Fruit fly (Drosophila melanogaster): ENCODE results near the gene tadr.

The tadr gene

dm6 chr2L:21061591-21061990 is 13.6 kb upstream of the tadr start:
- TF ChIP-seq Gug (GFP tag; IDR thresholded peaks at IDR 0.05) (no peak), dsx (GFP tag; optimal IDR thresholded peaks at IDR 0.05; ENCODE audit: poor library complexity, severe bottlenecking) (peak; percentile 67), svp (GFP tag) (no peak), spab (GFP tag; optimal IDR thresholded peaks at IDR 0.05) (no peak), CG11902 (GFP tag; optimal IDR thresholded peaks at IDR 0.05) (no peak), salr (GFP tag; optimal IDR thresholded peaks at IDR 0.05) (peak in 1 of 2 experiments; percentile 53), CG6792 (GFP tag; optimal IDR thresholded peaks at IDR 0.05) (no peak), CG8119 (GFP tag; IDR thresholded peaks at IDR 0.05) (no peak), ss (GFP tag; optimal IDR thresholded peaks at IDR 0.05) (peak in 1 of 2 experiments; percentile 63)

- peak; percentile 33 for TF ChIP-seq fkh (GFP tag; optimal IDR thresholded peaks at IDR 0.05)
- no peak for TF ChIP-seq Met (GFP tag; optimal IDR thresholded peaks at IDR 0.05)
Measured at dm6 chr2L:21062611-21063010, 12.6 kb upstream of the tadr start.

- no peak for TF ChIP-seq CG10669 (GFP tag; optimal IDR thresholded peaks at IDR 0.05)
- no peak for TF ChIP-seq ss (GFP tag; optimal IDR thresholded peaks at IDR 0.05)
- peak; percentile 78 for TF ChIP-seq eg (GFP tag; IDR thresholded peaks at IDR 0.05)
- no peak for TF ChIP-seq esn (GFP tag; optimal IDR thresholded peaks at IDR 0.05)
- TF ChIP-seq Ets96B (tag; optimal IDR thresholded peaks at IDR 0.05): no peak
- peak; percentile 42 for TF ChIP-seq CG6276 (GFP tag; optimal IDR thresholded peaks at IDR 0.05)
- TF ChIP-seq CG15336 (GFP tag; IDR thresholded peaks at IDR 0.05): peak; percentile 28; the same call in 1 of the 2 replicates
- TF ChIP-seq CG3032 (tag; optimal IDR thresholded peaks at IDR 0.05): no peak
- TF ChIP-seq net (GFP tag; optimal IDR thresholded peaks at IDR 0.05): no peak
- no peak for TF ChIP-seq CG7368 (GFP tag; optimal IDR thresholded peaks at IDR 0.05)
- TF ChIP-seq CG8632 (GFP tag; optimal IDR thresholded peaks at IDR 0.05): no peak
- TF ChIP-seq fkh (GFP tag; optimal IDR thresholded peaks at IDR 0.05): no peak
- TF ChIP-seq CG8319 (GFP tag; optimal IDR thresholded peaks at IDR 0.05): no peak
- TF ChIP-seq CG6792 (GFP tag; optimal IDR thresholded peaks at IDR 0.05): no peak
- TF ChIP-seq vri (GFP tag; optimal IDR thresholded peaks at IDR 0.05): no peak
- no peak for TF ChIP-seq CG10631 (GFP tag; optimal IDR thresholded peaks at IDR 0.05)
- no peak for TF ChIP-seq CG11902 (GFP tag; optimal IDR thresholded peaks at IDR 0.05)
- no peak for TF ChIP-seq Eip75B (GFP tag; optimal IDR thresholded peaks at IDR 0.05)
- TF ChIP-seq CG3919 (GFP tag; optimal IDR thresholded peaks at IDR 0.05): peak; percentile 2
- TF ChIP-seq Sox14 (GFP tag; optimal IDR thresholded peaks at IDR 0.05): no peak
- TF ChIP-seq CG6163 (GFP tag; IDR thresholded peaks at IDR 0.05): no peak
- no peak for TF ChIP-seq Met (GFP tag; optimal IDR thresholded peaks at IDR 0.05)
- TF ChIP-seq CG8119 (GFP tag; IDR thresholded peaks at IDR 0.05): no peak; the same call in 2 of the 3 replicates
- TF ChIP-seq CG6854 (GFP tag; optimal IDR thresholded peaks at IDR 0.05): no peak
- TF ChIP-seq acj6 (GFP tag; optimal IDR thresholded peaks at IDR 0.05): no peak
- TF ChIP-seq lz (GFP tag; optimal IDR thresholded peaks at IDR 0.05): no peak
- TF ChIP-seq Hr39 (GFP tag; optimal IDR thresholded peaks at IDR 0.05): no peak
- TF ChIP-seq Ets21C (GFP tag; optimal IDR thresholded peaks at IDR 0.05): no peak
- peak; percentile 19 for TF ChIP-seq Lpt (GFP tag; optimal IDR thresholded peaks at IDR 0.05)
- no peak for TF ChIP-seq Sox15 (GFP tag; optimal IDR thresholded peaks at IDR 0.05)
- TF ChIP-seq achi (GFP tag; optimal IDR thresholded peaks at IDR 0.05): no peak
- TF ChIP-seq CG16779 (tag; optimal IDR thresholded peaks at IDR 0.05): no peak
- TF ChIP-seq fd85E (GFP tag; optimal IDR thresholded peaks at IDR 0.05): no peak
- TF ChIP-seq Hr38 (GFP tag; optimal IDR thresholded peaks at IDR 0.05): no peak
- TF ChIP-seq dsx (GFP tag; optimal IDR thresholded peaks at IDR 0.05; ENCODE audit: poor library complexity, severe bottlenecking): no peak
- TF ChIP-seq pdm3 (GFP tag; optimal IDR thresholded peaks at IDR 0.05): peak; percentile 16
- TF ChIP-seq CG31627 (GFP tag; optimal IDR thresholded peaks at IDR 0.05): no peak
- no peak for TF ChIP-seq cyc (GFP tag; optimal IDR thresholded peaks at IDR 0.05)
- no peak for TF ChIP-seq fd59A (GFP tag; optimal IDR thresholded peaks at IDR 0.05)
- TF ChIP-seq Gug (GFP tag; IDR thresholded peaks at IDR 0.05): peak; percentile 56
- no peak for TF ChIP-seq Smox (GFP tag; optimal IDR thresholded peaks at IDR 0.05)
- TF ChIP-seq CG1621 (tag; optimal IDR thresholded peaks at IDR 0.05): no peak
- peak; percentile 19 for TF ChIP-seq svp (GFP tag)
- TF ChIP-seq CG4318 (GFP tag; optimal IDR thresholded peaks at IDR 0.05): peak; percentile 25
- no peak for TF ChIP-seq Eip78C (GFP tag)
- TF ChIP-seq CG32006 (GFP tag; optimal IDR thresholded peaks at IDR 0.05): peak; percentile 62
Measured at dm6 chr2L:21065889-21066288, 9.3 kb upstream of the tadr start.
